Worm (Caenorhabditis elegans) whole organism, L1 larva: ENCODE results near the gene W07G4.5.
A peak's percentile ranks its signal among the peaks of the same experiment; 100 is the strongest.

Experiments used
- F16B12.6 ChIP-seq: fragments of 150-350 bp; optimal IDR thresholded peaks from 2 replicates; lab custom pipeline; 2014; ENCODE audit warnings: missing biosample characterization, missing genetic modification characterization
- Y116A8C.19 ChIP-seq: sonication (generic microtip); optimal IDR thresholded peaks from 2 replicates; lab custom pipeline; 2016; ENCODE audit warnings: missing compliant biosample characterization, missing genetic modification characterization, borderline replicate concordance
- aha-1 ChIP-seq: fragments of 150-350 bp; optimal IDR thresholded peaks from 2 replicates; lab custom pipeline; 2014; ENCODE audit warnings: missing biosample characterization, missing genetic modification characterization
- alr-1 ChIP-seq: fragments of 200-800 bp; sonication (Bioruptor generic); optimal IDR thresholded peaks from 2 replicates; lab custom pipeline; 2018; ENCODE audit warnings: borderline replicate concordance, mild to moderate bottlenecking, missing genetic modification characterization, missing compliant biosample characterization
- aly-2 ChIP-seq: fragments of 150-350 bp; optimal IDR thresholded peaks from 2 replicates; lab custom pipeline; 2014; ENCODE audit warnings: missing biosample characterization, missing genetic modification characterization
- ama-1 ChIP-seq: fragments of 150-350 bp; optimal IDR thresholded peaks from 2 replicates; lab custom pipeline; 2014
- blmp-1 ChIP-seq: fragments of 150-350 bp; optimal IDR thresholded peaks from 2 replicates; lab custom pipeline; 2014; ENCODE audit warnings: missing biosample characterization, missing genetic modification characterization
- ceh-8 ChIP-seq: fragments of 200-800 bp; sonication (Bioruptor generic); optimal IDR thresholded peaks from 2 replicates; lab custom pipeline; 2018; ENCODE audit warnings: mild to moderate bottlenecking, missing genetic modification characterization, moderate library complexity, missing compliant biosample characterization
- ceh-82 ChIP-seq, 3 experiments: fragments of 150-350 bp in 1 of 3; sonication (generic microtip) in 2 of 3; optimal IDR thresholded peaks; 2 replicates each; lab custom pipeline; 2014 to 2017; ENCODE audit warnings: missing biosample characterization in 3 of 3, missing genetic modification characterization in 3 of 3
- ceh-88 ChIP-seq: fragments of 200-800 bp; sonication (Bioruptor generic); IDR thresholded peaks from 2 replicates; pipeline ENCODE4 v1.3.6; 2022; ENCODE audit warnings: missing genetic modification characterization, missing compliant biosample characterization
- ceh-90 ChIP-seq: sonication (generic microtip); optimal IDR thresholded peaks from 2 replicates; lab custom pipeline; 2016; ENCODE audit warnings: missing genetic modification characterization, missing compliant biosample characterization
- ces-1 ChIP-seq: fragments of 150-350 bp; optimal IDR thresholded peaks from 2 replicates; lab custom pipeline; 2014; ENCODE audit warnings: missing biosample characterization, missing genetic modification reagents, missing genetic modification characterization
- dpl-1 ChIP-seq, 3 experiments: fragments of 150-350 bp in 2 of 3; sonication (generic microtip) in 1 of 3; optimal IDR thresholded peaks; 2 replicates each; lab custom pipeline; 2014 to 2017; ENCODE audit warnings: missing biosample characterization in 3 of 3, missing genetic modification characterization in 3 of 3, missing genetic modification reagents in 3 of 3
- dsc-1 ChIP-seq: sonication (generic microtip); optimal IDR thresholded peaks from 2 replicates; lab custom pipeline; 2016; ENCODE audit warnings: mild to moderate bottlenecking, missing genetic modification characterization, missing compliant biosample characterization
- efl-1 ChIP-seq, 4 experiments: fragments of 150-350 bp; optimal IDR thresholded peaks in 3 of 4; peaks in 1 of 4; 1 replicate in 1 of 4; 2 replicates in 3 of 4; lab custom pipeline; 2014; ENCODE audit warnings: missing biosample characterization in 2 of 4, missing genetic modification characterization in 2 of 4, missing genetic modification reagents in 2 of 4
- efl-3 ChIP-seq: fragments of 200-800 bp; sonication (Bioruptor generic); optimal IDR thresholded peaks from 2 replicates; lab custom pipeline; 2018; ENCODE audit warnings: mild to moderate bottlenecking, missing genetic modification characterization, missing compliant biosample characterization
- egl-13 ChIP-seq: sonication (generic microtip); optimal IDR thresholded peaks from 2 replicates; lab custom pipeline; 2016; ENCODE audit warnings: missing genotype, missing genetic modification reagents, missing genetic modification characterization, missing compliant biosample characterization
- ets-5 ChIP-seq: fragments of 200-800 bp; sonication (Bioruptor generic); IDR thresholded peaks from 2 replicates; pipeline ENCODE4 v1.3.6; 2022; ENCODE audit warnings: missing genetic modification characterization, missing compliant biosample characterization
- fkh-4 ChIP-seq: sonication (generic microtip); optimal IDR thresholded peaks from 2 replicates; lab custom pipeline; 2016; ENCODE audit warnings: missing compliant biosample characterization, missing genetic modification characterization, borderline replicate concordance
- fkh-8 ChIP-seq: sonication (generic microtip); optimal IDR thresholded peaks from 2 replicates; lab custom pipeline; 2016; ENCODE audit warnings: mild to moderate bottlenecking, missing genetic modification characterization, missing compliant biosample characterization
- hlh-17 ChIP-seq: fragments of 200-800 bp; sonication (Bioruptor generic); optimal IDR thresholded peaks from 2 replicates; lab custom pipeline; 2018; ENCODE audit warnings: missing genetic modification characterization, mild to moderate bottlenecking, missing compliant biosample characterization, moderate library complexity, borderline replicate concordance
- hlh-4 ChIP-seq: sonication (generic microtip); optimal IDR thresholded peaks from 2 replicates; lab custom pipeline; 2016; ENCODE audit warnings: mild to moderate bottlenecking, missing genetic modification characterization, missing compliant biosample characterization
- hpl-2 ChIP-seq: fragments of 150-350 bp; optimal IDR thresholded peaks from 2 replicates; lab custom pipeline; 2014; ENCODE audit warnings: missing biosample characterization, missing genetic modification reagents, missing genetic modification characterization
- irx-1 ChIP-seq: sonication (generic microtip); optimal IDR thresholded peaks from 2 replicates; lab custom pipeline; 2016; ENCODE audit warnings: missing genetic modification characterization, missing compliant biosample characterization
- lin-13 ChIP-seq: fragments of 150-350 bp; optimal IDR thresholded peaks from 2 replicates; lab custom pipeline; 2014; ENCODE audit warnings: missing biosample characterization, missing genetic modification reagents, missing genetic modification characterization
- lin-15B ChIP-seq: fragments of 150-350 bp; sonication (generic microtip); optimal IDR thresholded peaks from 3 replicates; lab custom pipeline; 2014; ENCODE audit warnings: missing biosample characterization, missing genetic modification characterization
- lin-35 ChIP-seq, 2 experiments: fragments of 150-350 bp; optimal IDR thresholded peaks; 2 replicates each; lab custom pipeline; 2014; ENCODE audit warnings: missing biosample characterization in 2 of 2, missing genetic modification characterization in 2 of 2, missing genetic modification reagents in 2 of 2
- lin-39 ChIP-seq: fragments of 150-350 bp; optimal IDR thresholded peaks from 2 replicates; lab custom pipeline; 2014; ENCODE audit warnings: missing biosample characterization, missing genetic modification reagents, missing genetic modification characterization
- lsy-2 ChIP-seq, 2 experiments: fragments of 150-350 bp; optimal IDR thresholded peaks; 2 replicates each; lab custom pipeline; 2014; ENCODE audit warnings: missing biosample characterization in 2 of 2, missing genetic modification characterization in 2 of 2
- mab-9 ChIP-seq: fragments of 200-800 bp; sonication (Bioruptor generic); IDR thresholded peaks from 2 replicates; pipeline ENCODE4 v1.3.6; 2022; ENCODE audit warnings: missing genetic modification reagents, missing genetic modification characterization, missing compliant biosample characterization
- mdl-1 ChIP-seq, 2 experiments: fragments of 150-350 bp; optimal IDR thresholded peaks; 2 replicates each; lab custom pipeline; 2014 to 2017; ENCODE audit warnings: missing biosample characterization in 2 of 2, missing genetic modification characterization in 2 of 2, inconsistent platforms in 1 of 2
- mef-2 ChIP-seq: fragments of 150-350 bp; optimal IDR thresholded peaks from 2 replicates; lab custom pipeline; 2014; ENCODE audit warnings: missing biosample characterization, missing genetic modification characterization
- mep-1 ChIP-seq: fragments of 150-350 bp; optimal IDR thresholded peaks from 2 replicates; lab custom pipeline; 2014; ENCODE audit warnings: missing biosample characterization, missing genetic modification characterization
- nhr-11 ChIP-seq: fragments of 150-350 bp; optimal IDR thresholded peaks from 2 replicates; lab custom pipeline; 2014; ENCODE audit warnings: missing biosample characterization, missing genetic modification characterization
- nhr-19 ChIP-seq: fragments of 200-800 bp; sonication (Bioruptor generic); conservative IDR thresholded peaks from 2 replicates; pipeline ENCODE4 v1.3.6; 2022; ENCODE audit warnings: missing genetic modification characterization, missing compliant biosample characterization
- nhr-20 ChIP-seq: sonication (generic microtip); optimal IDR thresholded peaks from 2 replicates; lab custom pipeline; 2016; ENCODE audit warnings: mild to moderate bottlenecking, missing genetic modification characterization, missing compliant biosample characterization
- nhr-47 ChIP-seq: sonication (generic microtip); optimal IDR thresholded peaks from 2 replicates; lab custom pipeline; 2016; ENCODE audit warnings: mild to moderate bottlenecking, missing genetic modification characterization, moderate library complexity, missing compliant biosample characterization
- nhr-71 ChIP-seq: sonication (generic microtip); optimal IDR thresholded peaks from 2 replicates; lab custom pipeline; 2016; ENCODE audit warnings: mild to moderate bottlenecking, missing genetic modification characterization, moderate library complexity, missing compliant biosample characterization
- nhr-76 ChIP-seq: sonication (generic microtip); optimal IDR thresholded peaks from 2 replicates; lab custom pipeline; 2017; ENCODE audit warnings: missing biosample characterization, missing genetic modification characterization
- nhr-84 ChIP-seq: sonication (generic microtip); optimal IDR thresholded peaks from 2 replicates; lab custom pipeline; 2017; ENCODE audit warnings: missing biosample characterization, missing genetic modification characterization
- nhr-85 ChIP-seq: sonication (generic microtip); peaks from one replicate; lab custom pipeline; 2016; ENCODE audit warnings: missing genetic modification characterization, inconsistent platforms, missing compliant biosample characterization
- nhr-90 ChIP-seq: sonication (generic microtip); optimal IDR thresholded peaks from 2 replicates; lab custom pipeline; 2016; ENCODE audit warnings: mild to moderate bottlenecking, missing genetic modification characterization, missing compliant biosample characterization; ENCODE audit not compliant: poor library complexity
- skn-1 ChIP-seq: fragments of 150-350 bp; optimal IDR thresholded peaks from 2 replicates; lab custom pipeline; 2014; ENCODE audit warnings: missing biosample characterization, missing genetic modification characterization
- snpc-4 ChIP-seq: fragments of 150-350 bp; optimal IDR thresholded peaks from 2 replicates; lab custom pipeline; 2014; ENCODE audit warnings: missing biosample characterization, missing genetic modification characterization
- snu-23 ChIP-seq: sonication (generic microtip); optimal IDR thresholded peaks from 2 replicates; lab custom pipeline; 2016; ENCODE audit warnings: missing genetic modification characterization, missing compliant biosample characterization
- sptf-1 ChIP-seq: fragments of 150-350 bp; optimal IDR thresholded peaks from 2 replicates; lab custom pipeline; 2014; ENCODE audit warnings: missing biosample characterization, missing genetic modification characterization
- sup-37 ChIP-seq: fragments of 200-800 bp; sonication (Bioruptor generic); optimal IDR thresholded peaks from 2 replicates; lab custom pipeline; 2018; ENCODE audit warnings: mild to moderate bottlenecking, missing genetic modification characterization, missing compliant biosample characterization
- swsn-7 ChIP-seq: sonication (generic microtip); optimal IDR thresholded peaks from 2 replicates; lab custom pipeline; 2016; ENCODE audit warnings: missing genetic modification characterization, missing compliant biosample characterization
- tbx-2 ChIP-seq: sonication (generic microtip); optimal IDR thresholded peaks from 2 replicates; lab custom pipeline; 2016; ENCODE audit warnings: missing genetic modification characterization, missing compliant biosample characterization
- tlp-1 ChIP-seq: fragments of 150-350 bp; optimal IDR thresholded peaks from 2 replicates; lab custom pipeline; 2014; ENCODE audit warnings: missing biosample characterization, missing genetic modification characterization
- unc-98 ChIP-seq: fragments of 200-800 bp; sonication (Bioruptor generic); IDR thresholded peaks from 2 replicates; pipeline ENCODE4 v1.3.6; 2022; ENCODE audit warnings: missing genetic modification characterization, missing compliant biosample characterization
- zag-1 ChIP-seq: fragments of 150-350 bp; optimal IDR thresholded peaks from 2 replicates; lab custom pipeline; 2014; ENCODE audit warnings: missing biosample characterization, missing genetic modification characterization
- zip-4 ChIP-seq: fragments of 200-800 bp; sonication (Bioruptor generic); optimal IDR thresholded peaks from 2 replicates; lab custom pipeline; 2018; ENCODE audit warnings: mild to moderate bottlenecking, missing genetic modification characterization, moderate library complexity, missing compliant biosample characterization
- ztf-4 ChIP-seq: fragments of 150-350 bp; optimal IDR thresholded peaks from 2 replicates; lab custom pipeline; 2014; ENCODE audit warnings: missing biosample characterization, missing genetic modification characterization

W07G4.5 gene

DNA sequence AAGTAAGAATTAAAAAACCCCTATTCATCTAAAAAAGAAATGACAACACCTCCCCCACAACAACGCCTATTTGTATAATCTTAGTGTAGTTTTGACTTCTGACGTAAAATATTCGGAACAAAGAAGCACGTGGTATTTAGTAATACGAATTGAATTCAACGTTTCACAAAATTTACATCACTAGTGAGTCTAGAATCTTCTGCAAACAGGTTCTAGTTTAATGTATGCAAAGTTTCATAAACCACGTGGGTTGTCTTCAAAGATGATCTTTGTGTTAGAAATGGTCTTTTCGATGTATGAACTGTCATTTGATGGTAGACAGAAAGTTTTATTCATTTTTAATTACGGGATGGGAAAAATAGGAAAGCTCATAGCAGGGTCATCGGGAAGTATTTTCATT is 25.4 kb downstream of the W07G4.5 start:
- TF ChIP-seq F16B12.6 (tag; lab: Kevin White, UChicago) = no peak
- no peak for TF ChIP-seq sup-37
- no peak for TF ChIP-seq ceh-90 (tag; lab: Kevin White, UChicago)
- TF ChIP-seq Y116A8C.19 = no peak
- TF ChIP-seq aha-1 (tag; lab: Kevin White, UChicago) = no peak
- TF ChIP-seq mef-2 (tag; lab: Kevin White, UChicago) = no peak
- no peak for TF ChIP-seq nhr-11 (tag; lab: Kevin White, UChicago)
- TF ChIP-seq nhr-90 (tag; lab: Kevin White, UChicago) = no peak
- TF ChIP-seq lin-35 (GFP tag; optimal IDR thresholded peaks at IDR 0.05; lab: Kevin White, UChicago) = peak in 1 of 2 experiments; percentile 18
- no peak for TF ChIP-seq efl-3 (GFP tag; lab: Kevin White, UChicago)
- TF ChIP-seq nhr-84 = no peak
- peak; percentile 28 for TF ChIP-seq dsc-1 (tag; lab: Kevin White, UChicago)
- no peak for TF ChIP-seq fkh-4
- no peak for TF ChIP-seq ets-5 (GFP tag; lab: Robert Waterston, UW)
- no peak for TF ChIP-seq lsy-2 (tag; optimal IDR thresholded peaks at IDR 0.05; lab: Kevin White, UChicago)
- no peak for TF ChIP-seq unc-98 (GFP tag; lab: Robert Waterston, UW)
- no peak for TF ChIP-seq hlh-4 (tag; lab: Kevin White, UChicago)
- TF ChIP-seq hlh-17 (GFP tag; lab: Kevin White, UChicago) = no peak
- TF ChIP-seq nhr-71 = peak; percentile 24
- no peak for TF ChIP-seq ceh-8 (GFP tag; lab: Kevin White, UChicago)
- TF ChIP-seq tlp-1 (tag; lab: Kevin White, UChicago) = no peak
- no peak for TF ChIP-seq dpl-1 (GFP tag; optimal IDR thresholded peaks at IDR 0.05; lab: Kevin White, UChicago)
- TF ChIP-seq alr-1 = no peak
- TF ChIP-seq zip-4 = no peak
- TF ChIP-seq mep-1 (tag; lab: Kevin White, UChicago) = no peak
- TF ChIP-seq snpc-4 = no peak
- no peak for TF ChIP-seq ceh-88 (GFP tag; lab: Robert Waterston, UW)
- TF ChIP-seq zag-1 (tag; lab: Kevin White, UChicago) = no peak
- peak; percentile 70 for TF ChIP-seq nhr-85 (tag; lab: Kevin White, UChicago)
- TF ChIP-seq lin-15B = no peak
- TF ChIP-seq ces-1 (GFP tag; lab: Kevin White, UChicago) = no peak
- TF ChIP-seq irx-1 = no peak
- TF ChIP-seq fkh-8 (tag; lab: Kevin White, UChicago) = no peak
- no peak for TF ChIP-seq efl-1 (optimal IDR thresholded peaks at IDR 0.05; lab: Kevin White, UChicago)
- TF ChIP-seq efl-1 (GFP tag; optimal IDR thresholded peaks at IDR 0.05 in 1 of 2; lab: Kevin White, UChicago) = peak in 1 of 2 experiments; percentile 56
- TF ChIP-seq lin-39 = no peak
- no peak for TF ChIP-seq ztf-4
- no peak for TF ChIP-seq sptf-1 (tag; lab: Kevin White, UChicago)
- TF ChIP-seq swsn-7 (tag; lab: Kevin White, UChicago) = no peak
- no peak for TF ChIP-seq lin-13 (GFP tag; lab: Kevin White, UChicago)
- no peak for TF ChIP-seq mdl-1 (tag; optimal IDR thresholded peaks at IDR 0.05; lab: Kevin White, UChicago)
- no peak for TF ChIP-seq blmp-1 (tag; lab: Kevin White, UChicago)
- TF ChIP-seq ama-1 (lab: Kevin White, UChicago) = no peak
- TF ChIP-seq nhr-19 (GFP tag; lab: Robert Waterston, UW) = no peak
- TF ChIP-seq egl-13 (tag; lab: Kevin White, UChicago) = no peak
- TF ChIP-seq nhr-76 (tag; lab: Kevin White, UChicago) = no peak
- no peak for TF ChIP-seq ceh-82 (tag; optimal IDR thresholded peaks at IDR 0.05; lab: Kevin White, UChicago)
- peak; percentile 62 for TF ChIP-seq snu-23 (GFP tag; lab: Kevin White, UChicago)
- TF ChIP-seq nhr-47 (tag; lab: Kevin White, UChicago) = no peak
- TF ChIP-seq aly-2 = no peak
- no peak for TF ChIP-seq skn-1 (tag; lab: Kevin White, UChicago)
- TF ChIP-seq tbx-2 (tag; lab: Kevin White, UChicago) = no peak
- no peak for TF ChIP-seq mab-9 (GFP tag; lab: Robert Waterston, UW)
- peak; percentile 42 for TF ChIP-seq nhr-20 (tag; lab: Kevin White, UChicago)
- no peak for TF ChIP-seq hpl-2 (GFP tag; lab: Kevin White, UChicago)
